Fruit fly (Drosophila melanogaster) whole organism, embryonic: ENCODE data around the gene Coq2.

Experiments used
- Bteb2 ChIP-seq: fragments of 200-800 bp; sonication (Bioruptor generic); optimal IDR thresholded peaks from 2 replicates; lab custom pipeline; 2016; ENCODE audit warnings: missing biosample characterization, missing genetic modification characterization
- CG10321 ChIP-seq: fragments of 200-800 bp; sonication (Bioruptor generic); IDR thresholded peaks from 2 replicates; pipeline ENCODE4 v1.3.6; 2022; ENCODE audit warnings: missing biosample characterization, missing genetic modification characterization
- CG11504 ChIP-seq: fragments of 200-800 bp; sonication (Bioruptor generic); optimal IDR thresholded peaks from 3 replicates; lab custom pipeline; 2019; ENCODE audit warnings: missing biosample characterization, mild to moderate bottlenecking, missing genetic modification characterization, moderate library complexity
- CG12104 ChIP-seq: fragments of 200-800 bp; sonication (Bioruptor generic); optimal IDR thresholded peaks from 3 replicates; lab custom pipeline; 2016; ENCODE audit warnings: missing biosample characterization, missing genetic modification characterization
- CG12219 ChIP-seq: fragments of 200-800 bp; sonication (Bioruptor generic); optimal IDR thresholded peaks from 3 replicates; lab custom pipeline; 2018; ENCODE audit warnings: missing biosample characterization, mild to moderate bottlenecking, missing genetic modification characterization
- CG12299 ChIP-seq: fragments of 200-800 bp; sonication (Bioruptor generic); optimal IDR thresholded peaks from 2 replicates; lab custom pipeline; 2018; ENCODE audit warnings: missing biosample characterization, mild to moderate bottlenecking, missing genetic modification characterization
- CG13123 ChIP-seq: fragments of 200-800 bp; sonication (Bioruptor generic); optimal IDR thresholded peaks from 2 replicates; lab custom pipeline; 2016; ENCODE audit warnings: missing biosample characterization, missing genetic modification characterization
- CG14014 ChIP-seq: fragments of 200-800 bp; sonication (Bioruptor generic); IDR thresholded peaks from 2 replicates; pipeline ENCODE4 v1.3.6; 2022; ENCODE audit warnings: missing biosample characterization, missing genetic modification characterization
- CG14710 ChIP-seq: fragments of 200-800 bp; sonication (Bioruptor generic); optimal IDR thresholded peaks from 3 replicates; lab custom pipeline; 2019; ENCODE audit warnings: missing biosample characterization, mild to moderate bottlenecking, missing genetic modification characterization, moderate library complexity
- CG1529 ChIP-seq: fragments of 200-800 bp; sonication (Bioruptor generic); optimal IDR thresholded peaks from 3 replicates; lab custom pipeline; 2018; ENCODE audit warnings: missing biosample characterization, missing genetic modification characterization
- CG15696 ChIP-seq: fragments of 200-800 bp; sonication (Bioruptor generic); optimal IDR thresholded peaks from 2 replicates; lab custom pipeline; 2019; ENCODE audit warnings: missing biosample characterization, mild to moderate bottlenecking, missing genetic modification characterization, moderate library complexity
- CG2889 ChIP-seq: fragments of 200-800 bp; sonication (Bioruptor generic); IDR thresholded peaks from 3 replicates; pipeline ENCODE4 v1.3.6; 2022; ENCODE audit warnings: missing biosample characterization, missing genetic modification characterization
- CG31365 ChIP-seq: fragments of 200-800 bp; sonication (Bioruptor generic); optimal IDR thresholded peaks from 2 replicates; lab custom pipeline; 2018; ENCODE audit warnings: missing biosample characterization, mild to moderate bottlenecking, missing genetic modification characterization
- CG33557 ChIP-seq: fragments of 200-800 bp; sonication (Bioruptor generic); optimal IDR thresholded peaks from 2 replicates; lab custom pipeline; 2019; ENCODE audit warnings: missing biosample characterization, mild to moderate bottlenecking, missing genetic modification characterization, moderate library complexity
- CG3995 ChIP-seq: fragments of 200-800 bp; sonication (Bioruptor generic); optimal IDR thresholded peaks from 3 replicates; lab custom pipeline; 2016; ENCODE audit warnings: missing biosample characterization, missing genetic modification characterization
- CG4617 ChIP-seq: fragments of 200-800 bp; sonication (Bioruptor generic); optimal IDR thresholded peaks from 3 replicates; lab custom pipeline; 2016; ENCODE audit warnings: missing biosample characterization, missing genetic modification characterization, borderline replicate concordance
- CG4820 ChIP-seq: fragments of 200-800 bp; sonication (Bioruptor generic); optimal IDR thresholded peaks from 3 replicates; lab custom pipeline; 2016; ENCODE audit warnings: missing biosample characterization, missing genetic modification characterization
- CG6272 ChIP-seq: fragments of 200-800 bp; sonication (Bioruptor generic); IDR thresholded peaks from 2 replicates; pipeline ENCODE4 v1.3.6; 2022; ENCODE audit warnings: missing biosample characterization, missing genetic modification characterization
- CG6683 ChIP-seq: fragments of 200-800 bp; sonication (Bioruptor generic); optimal IDR thresholded peaks from 2 replicates; lab custom pipeline; 2017; ENCODE audit warnings: missing biosample characterization, mild to moderate bottlenecking, missing genetic modification characterization, missing genetic modification reagents
- CG6854 ChIP-seq: fragments of 200-800 bp; sonication (Bioruptor generic); optimal IDR thresholded peaks from 3 replicates; lab custom pipeline; 2017; ENCODE audit warnings: missing biosample characterization, mild to moderate bottlenecking, missing genetic modification characterization
- CG7271 ChIP-seq: fragments of 200-800 bp; sonication (Bioruptor generic); optimal IDR thresholded peaks from 2 replicates; lab custom pipeline; 2018; ENCODE audit warnings: missing biosample characterization, mild to moderate bottlenecking, missing genetic modification characterization, moderate library complexity
- CG8478 ChIP-seq: fragments of >200 bp; optimal IDR thresholded peaks from 2 replicates; lab custom pipeline; 2018
- CG9437 ChIP-seq: fragments of 200-800 bp; sonication (Bioruptor generic); optimal IDR thresholded peaks from 2 replicates; lab custom pipeline; 2018; ENCODE audit warnings: missing biosample characterization, mild to moderate bottlenecking, missing genetic modification characterization
- CG9727 ChIP-seq: fragments of 200-800 bp; sonication (Bioruptor generic); optimal IDR thresholded peaks from 3 replicates; lab custom pipeline; 2017; ENCODE audit warnings: missing biosample characterization, mild to moderate bottlenecking, missing genetic modification characterization
- Camta ChIP-seq: fragments of 200-800 bp; sonication (Bioruptor generic); optimal IDR thresholded peaks from 2 replicates; lab custom pipeline; 2016; ENCODE audit warnings: missing biosample characterization, missing genetic modification characterization
- Dek ChIP-seq: fragments of 200-800 bp; sonication (Bioruptor generic); optimal IDR thresholded peaks from 3 replicates; lab custom pipeline; 2019; ENCODE audit warnings: missing biosample characterization, mild to moderate bottlenecking, missing genetic modification characterization, moderate library complexity
- Drgx ChIP-seq: fragments of 200-800 bp; sonication (Bioruptor generic); IDR thresholded peaks from 2 replicates; pipeline ENCODE4 v1.3.6; 2022; ENCODE audit warnings: missing biosample characterization, missing genetic modification characterization
- E2f2 ChIP-seq: fragments of 200-800 bp; sonication (Bioruptor generic); IDR thresholded peaks from 2 replicates; pipeline ENCODE4 v1.3.6; 2022; ENCODE audit warnings: missing biosample characterization, missing genetic modification characterization
- HLH54F ChIP-seq: fragments of 200-800 bp; sonication (Bioruptor generic); optimal IDR thresholded peaks from 3 replicates; lab custom pipeline; 2016; ENCODE audit warnings: missing biosample characterization, missing genetic modification characterization
- Hr3 ChIP-seq: fragments of 200-800 bp; sonication (Bioruptor generic); optimal IDR thresholded peaks from 3 replicates; lab custom pipeline; 2016; ENCODE audit warnings: missing biosample characterization, missing genetic modification characterization
- Meics ChIP-seq: fragments of 200-800 bp; sonication (Bioruptor generic); optimal IDR thresholded peaks from 2 replicates; lab custom pipeline; 2017; ENCODE audit warnings: missing biosample characterization, mild to moderate bottlenecking, missing genetic modification characterization
- Mes4 ChIP-seq: fragments of 200-800 bp; sonication (Bioruptor generic); optimal IDR thresholded peaks from 2 replicates; lab custom pipeline; 2016; ENCODE audit warnings: missing biosample characterization, missing genetic modification characterization
- NK7.1 ChIP-seq: fragments of 200-800 bp; sonication (Bioruptor generic); optimal IDR thresholded peaks from 3 replicates; lab custom pipeline; 2016; ENCODE audit warnings: missing biosample characterization, missing genetic modification characterization
- Nf-YB ChIP-seq: fragments of 200-800 bp; sonication (Bioruptor generic); optimal IDR thresholded peaks from 3 replicates; lab custom pipeline; 2019; ENCODE audit warnings: missing biosample characterization, mild to moderate bottlenecking, missing genetic modification characterization, moderate library complexity
- Optix ChIP-seq: fragments of 200-800 bp; sonication (Bioruptor generic); IDR thresholded peaks from 3 replicates; pipeline ENCODE4 v1.3.6; 2022; ENCODE audit warnings: missing biosample characterization, missing genetic modification characterization
- Six4 ChIP-seq: fragments of 200-800 bp; sonication (Bioruptor generic); optimal IDR thresholded peaks from 2 replicates; lab custom pipeline; 2016; ENCODE audit warnings: missing biosample characterization, missing genetic modification characterization
- ato ChIP-seq: fragments of 200-800 bp; sonication (Bioruptor generic); IDR thresholded peaks from 2 replicates; pipeline ENCODE4 v1.3.6; 2022; ENCODE audit warnings: missing biosample characterization, missing genetic modification characterization; ENCODE audit not compliant: partially characterized antibody
- az2 ChIP-seq: fragments of 200-800 bp; sonication (Bioruptor generic); optimal IDR thresholded peaks from 3 replicates; lab custom pipeline; 2016; ENCODE audit warnings: missing biosample characterization, missing genetic modification characterization
- cas ChIP-seq: fragments of 200-800 bp; sonication (Bioruptor generic); IDR thresholded peaks from 2 replicates; pipeline ENCODE4 v1.3.6; 2022; ENCODE audit warnings: missing biosample characterization, missing genetic modification characterization
- chm ChIP-seq: fragments of 200-800 bp; sonication (Bioruptor generic); IDR thresholded peaks from 2 replicates; pipeline ENCODE4 v1.3.6; 2022; ENCODE audit warnings: missing biosample characterization, missing genetic modification characterization
- crc ChIP-seq: fragments of 200-800 bp; sonication (Bioruptor generic); optimal IDR thresholded peaks from 2 replicates; lab custom pipeline; 2016; ENCODE audit warnings: missing biosample characterization, missing genetic modification characterization
- disco-r ChIP-seq: fragments of 200-800 bp; sonication (Bioruptor generic); optimal IDR thresholded peaks from 2 replicates; lab custom pipeline; 2016; ENCODE audit warnings: missing biosample characterization, missing genetic modification characterization
- fd64A ChIP-seq: fragments of 200-800 bp; sonication (Bioruptor generic); optimal IDR thresholded peaks from 3 replicates; lab custom pipeline; 2018; ENCODE audit warnings: missing biosample characterization, mild to moderate bottlenecking, missing genetic modification characterization
- fd96Cb ChIP-seq: fragments of 200-800 bp; sonication (Bioruptor generic); optimal IDR thresholded peaks from 2 replicates; lab custom pipeline; 2018; ENCODE audit warnings: missing biosample characterization, mild to moderate bottlenecking, missing genetic modification characterization, moderate library complexity
- fru ChIP-seq: fragments of >200 bp; optimal IDR thresholded peaks from 2 replicates; lab custom pipeline; 2017
- gsb-n ChIP-seq: fragments of 200-800 bp; sonication (Bioruptor generic); optimal IDR thresholded peaks from 3 replicates; lab custom pipeline; 2018; ENCODE audit warnings: missing biosample characterization, mild to moderate bottlenecking, missing genetic modification characterization
- nerfin-2 ChIP-seq: fragments of 200-800 bp; sonication (Bioruptor generic); IDR thresholded peaks from 2 replicates; pipeline ENCODE4 v1.3.6; 2022; ENCODE audit warnings: missing biosample characterization, missing genetic modification characterization; ENCODE audit not compliant: partially characterized antibody
- psq ChIP-seq: fragments of 200-800 bp; sonication (Bioruptor generic); optimal IDR thresholded peaks from 2 replicates; lab custom pipeline; 2017; ENCODE audit warnings: missing biosample characterization, missing genetic modification characterization
- sna ChIP-seq: fragments of 200-800 bp; sonication (Bioruptor generic); IDR thresholded peaks from 2 replicates; pipeline ENCODE4 v1.3.6; 2022; ENCODE audit warnings: missing biosample characterization, missing genetic modification characterization; ENCODE audit not compliant: partially characterized antibody
- sob ChIP-seq: fragments of 200-800 bp; sonication (Bioruptor generic); IDR thresholded peaks from 2 replicates; pipeline ENCODE4 v1.3.6; 2022; ENCODE audit warnings: missing biosample characterization, missing genetic modification characterization
- zen2 ChIP-seq: fragments of 200-800 bp; sonication (Bioruptor generic); IDR thresholded peaks from 3 replicates; pipeline ENCODE4 v1.3.6; 2022; ENCODE audit warnings: missing biosample characterization, missing genetic modification characterization; ENCODE audit not compliant: partially characterized antibody
- zf30C ChIP-seq: fragments of 200-800 bp; sonication (Bioruptor generic); optimal IDR thresholded peaks from 3 replicates; lab custom pipeline; 2018; ENCODE audit warnings: missing biosample characterization, mild to moderate bottlenecking, missing genetic modification characterization

Coq2 gene

DNA sequence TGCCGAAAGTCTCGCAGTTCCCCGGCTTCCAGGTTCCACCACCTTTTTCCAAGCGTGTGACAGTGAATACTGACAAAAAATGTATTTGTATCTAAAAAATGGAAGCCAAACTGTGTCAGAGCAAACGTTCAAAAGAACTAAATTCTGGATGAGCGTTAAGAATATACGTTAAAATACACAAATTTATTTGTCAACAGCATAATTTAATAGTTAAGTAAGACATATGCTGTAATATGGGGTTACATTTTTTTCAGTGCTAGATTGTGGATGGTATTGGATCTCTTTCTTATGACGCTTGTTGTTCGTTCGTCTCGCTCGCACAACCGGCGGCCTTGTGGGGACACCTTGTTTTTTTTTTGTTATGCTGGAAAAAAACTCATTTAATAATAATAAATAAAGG is 39.2 kb upstream of the Coq2 start (continued):
- TF ChIP-seq CG33557 (GFP tag; lab: Kevin White, UChicago) (peak; percentile 36), CG8478 (no peak), CG10321 (GFP tag; lab: Robert Waterston, UW) (peak; percentile 72), CG13123 (GFP tag; lab: Kevin White, UChicago) (peak; percentile 92), CG11504 (tag; lab: Kevin White, UChicago) (peak; percentile 93), Bteb2 (peak; percentile 95), ato (no peak), fd64A (GFP tag; lab: Kevin White, UChicago) (peak; percentile 66), CG14014 (GFP tag; lab: Robert Waterston, UW) (peak; percentile 96), E2f2 (peak; percentile 76), NK7.1 (peak; percentile 97), cas (GFP tag; lab: Robert Waterston, UW) (peak; percentile 90), Optix (GFP tag; lab: Robert Waterston, UW) (peak; percentile 55; the same call in 1 of the 3 replicates), CG12104 (peak; percentile 94), fru (lab: Kevin White, UChicago) (no peak), gsb-n (tag; lab: Kevin White, UChicago) (peak; percentile 83), CG6272 (peak; percentile 90), CG7271 (tag; lab: Kevin White, UChicago) (peak; percentile 37), Six4 (GFP tag; lab: Kevin White, UChicago) (peak; percentile 91), Meics (peak; percentile 99), crc (GFP tag; lab: Kevin White, UChicago) (peak; percentile 96), CG6854 (GFP tag; lab: Kevin White, UChicago) (peak; percentile 93), CG4820 (peak; percentile 87), psq (peak; percentile 79), CG31365 (tag; lab: Kevin White, UChicago) (peak; percentile 82), CG2889 (GFP tag; lab: Robert Waterston, UW) (peak; percentile 91), az2 (GFP tag; lab: Kevin White, UChicago) (peak; percentile 95), CG6683 (GFP tag; lab: Kevin White, UChicago) (peak; percentile 90), chm (GFP tag; lab: Robert Waterston, UW) (peak; percentile 93), Mes4 (GFP tag; lab: Kevin White, UChicago) (peak; percentile 89), CG15696 (tag; lab: Kevin White, UChicago) (peak; percentile 56), Nf-YB (peak; percentile 78), CG9727 (peak; percentile 96), fd96Cb (tag; lab: Kevin White, UChicago) (peak; percentile 90), sob (peak; percentile 97), Dek (tag; lab: Kevin White, UChicago) (peak; percentile 97), CG9437 (GFP tag; lab: Kevin White, UChicago) (peak; percentile 84), CG4617 (peak; percentile 79), sna (GFP tag; lab: Robert Waterston, UW) (no peak), Camta (peak; percentile 96), zf30C (GFP tag; lab: Kevin White, UChicago) (peak; percentile 90), nerfin-2 (GFP tag; lab: Robert Waterston, UW) (no peak), HLH54F (GFP tag; lab: Kevin White, UChicago) (peak; percentile 96), CG1529 (GFP tag; lab: Kevin White, UChicago) (peak; percentile 77), Drgx (GFP tag; lab: Robert Waterston, UW) (peak; percentile 84), Hr3 (GFP tag; lab: Kevin White, UChicago) (peak; percentile 93), CG12219 (GFP tag; lab: Kevin White, UChicago) (peak; percentile 94), zen2 (no peak), CG14710 (tag; lab: Kevin White, UChicago) (peak; percentile 80), disco-r (peak; percentile 94), CG3995 (GFP tag; lab: Kevin White, UChicago) (peak; percentile 56), CG12299 (tag; lab: Kevin White, UChicago) (peak; percentile 94)
